Worm (Caenorhabditis elegans) whole organism, L2 larva: ENCODE measurements around the gene F39G3.5.
A peak's percentile ranks its signal among the peaks of the same experiment; 100 is the strongest.

Experiments used
- C34F6.9 ChIP-seq: fragments of 150-350 bp; optimal IDR thresholded peaks from 2 replicates; lab custom pipeline; 2014; ENCODE audit warnings: missing biosample characterization, missing genetic modification characterization
- F13H6.1 ChIP-seq: sonication (generic microtip); optimal IDR thresholded peaks from 2 replicates; lab custom pipeline; 2016; ENCODE audit warnings: missing genetic modification characterization, missing compliant biosample characterization
- R02D3.7 ChIP-seq: fragments of 150-350 bp; optimal IDR thresholded peaks from 2 replicates; lab custom pipeline; 2014; ENCODE audit warnings: missing biosample characterization, missing genetic modification characterization
- Y55F3AM.14 ChIP-seq: fragments of 200-800 bp; sonication (Bioruptor generic); optimal IDR thresholded peaks from 2 replicates; lab custom pipeline; 2018; ENCODE audit warnings: mild to moderate bottlenecking, missing genetic modification characterization, missing compliant biosample characterization
- ZK546.5 ChIP-seq: sonication (generic microtip); optimal IDR thresholded peaks from 2 replicates; lab custom pipeline; 2017; ENCODE audit warnings: missing biosample characterization, missing genetic modification characterization
- alr-1 ChIP-seq: fragments of 150-350 bp; optimal IDR thresholded peaks from 2 replicates; lab custom pipeline; 2014; ENCODE audit warnings: missing biosample characterization, missing genetic modification characterization
- crh-2 ChIP-seq: sonication (generic microtip); optimal IDR thresholded peaks from 2 replicates; lab custom pipeline; 2017; ENCODE audit warnings: missing biosample characterization, missing genetic modification characterization
- dmd-4 ChIP-seq: sonication (generic microtip); optimal IDR thresholded peaks from 2 replicates; lab custom pipeline; 2017; ENCODE audit warnings: missing biosample characterization, missing genetic modification characterization
- egl-27 ChIP-seq: sonication (generic microtip); optimal IDR thresholded peaks from 3 replicates; lab custom pipeline; 2017; ENCODE audit warnings: missing biosample characterization, missing genetic modification reagents, missing genetic modification characterization
- elt-3 ChIP-seq: sonication (generic microtip); optimal IDR thresholded peaks from 2 replicates; lab custom pipeline; 2017; ENCODE audit warnings: missing biosample characterization, missing genetic modification characterization
- fos-1 ChIP-seq: fragments of 150-350 bp; optimal IDR thresholded peaks from 2 replicates; lab custom pipeline; 2014; ENCODE audit warnings: missing biosample characterization, missing genetic modification characterization
- gmeb-1 ChIP-seq: fragments of 150-350 bp; optimal IDR thresholded peaks from 2 replicates; lab custom pipeline; 2014; ENCODE audit warnings: missing biosample characterization, missing genetic modification characterization
- lin-13 ChIP-seq: fragments of 150-350 bp; optimal IDR thresholded peaks from 2 replicates; lab custom pipeline; 2014; ENCODE audit warnings: missing biosample characterization, missing genetic modification reagents, missing genetic modification characterization
- lsy-2 ChIP-seq, 2 experiments: fragments of 150-350 bp in 1 of 2; sonication (generic microtip) in 1 of 2; optimal IDR thresholded peaks; 2 replicates each; lab custom pipeline; 2014 to 2017; ENCODE audit warnings: missing biosample characterization in 2 of 2, missing genetic modification characterization in 2 of 2
- mbf-1 ChIP-seq: sonication (generic microtip); optimal IDR thresholded peaks from 2 replicates; lab custom pipeline; 2017; ENCODE audit warnings: missing biosample characterization, missing genetic modification characterization
- nhr-10 ChIP-seq: sonication (generic microtip); optimal IDR thresholded peaks from 2 replicates; lab custom pipeline; 2017; ENCODE audit warnings: missing biosample characterization, missing genetic modification characterization
- nhr-11 ChIP-seq: fragments of 150-350 bp; optimal IDR thresholded peaks from 2 replicates; lab custom pipeline; 2014; ENCODE audit warnings: missing biosample characterization, missing genetic modification characterization
- nhr-21 ChIP-seq: fragments of 150-350 bp; optimal IDR thresholded peaks from 2 replicates; lab custom pipeline; 2014; ENCODE audit warnings: missing biosample characterization, missing genetic modification characterization
- nhr-23 ChIP-seq: fragments of 150-350 bp; optimal IDR thresholded peaks from 2 replicates; lab custom pipeline; 2014; ENCODE audit warnings: missing biosample characterization, missing genetic modification reagents, missing genetic modification characterization
- nhr-237 ChIP-seq: fragments of 150-350 bp; optimal IDR thresholded peaks from 2 replicates; lab custom pipeline; 2014; ENCODE audit warnings: missing biosample characterization, missing genetic modification characterization
- nhr-6 ChIP-seq: fragments of 150-350 bp; optimal IDR thresholded peaks from 2 replicates; lab custom pipeline; 2014; ENCODE audit warnings: missing biosample characterization, missing genetic modification characterization
- nhr-77 ChIP-seq: fragments of 150-350 bp; optimal IDR thresholded peaks from 2 replicates; lab custom pipeline; 2014; ENCODE audit warnings: missing biosample characterization, missing genetic modification characterization
- sem-4 ChIP-seq: fragments of 150-350 bp; optimal IDR thresholded peaks from 2 replicates; lab custom pipeline; 2014; ENCODE audit warnings: missing biosample characterization, missing genetic modification reagents, missing genetic modification characterization
- skn-1 ChIP-seq: sonication (generic microtip); optimal IDR thresholded peaks from 2 replicates; lab custom pipeline; 2017; ENCODE audit warnings: missing biosample characterization, missing genetic modification characterization
- sma-3 ChIP-seq: sonication (generic microtip); optimal IDR thresholded peaks from 2 replicates; lab custom pipeline; 2016; ENCODE audit warnings: missing genetic modification reagents, missing genetic modification characterization, missing compliant biosample characterization
- sma-9 ChIP-seq, 2 experiments: fragments of 150-350 bp in 1 of 2; sonication (generic microtip) in 1 of 2; optimal IDR thresholded peaks; 2 replicates each; lab custom pipeline; 2014 to 2016; ENCODE audit warnings: missing genetic modification characterization in 2 of 2, mild to moderate bottlenecking in 1 of 2, missing biosample characterization in 1 of 2, missing compliant biosample characterization in 1 of 2, missing genetic modification reagents in 1 of 2, moderate library complexity in 1 of 2
- snpc-4 ChIP-seq: fragments of 150-350 bp; optimal IDR thresholded peaks from 2 replicates; lab custom pipeline; 2014; ENCODE audit warnings: missing biosample characterization, missing genetic modification characterization
- unc-55 ChIP-seq: fragments of 150-350 bp; sonication (generic microtip); optimal IDR thresholded peaks from 3 replicates; lab custom pipeline; 2014; ENCODE audit warnings: missing biosample characterization, missing genetic modification reagents, missing genetic modification characterization
- ztf-1 ChIP-seq: fragments of 200-800 bp; sonication (Bioruptor generic); conservative IDR thresholded peaks from 2 replicates; pipeline ENCODE4 v1.3.6; 2022; ENCODE audit warnings: missing genetic modification characterization, missing compliant biosample characterization
- ztf-11 ChIP-seq: sonication (generic microtip); optimal IDR thresholded peaks from 2 replicates; lab custom pipeline; 2017; ENCODE audit warnings: missing biosample characterization, missing genetic modification characterization
- ztf-4 ChIP-seq: fragments of 150-350 bp; optimal IDR thresholded peaks from 2 replicates; lab custom pipeline; 2014; ENCODE audit warnings: missing biosample characterization, missing genetic modification characterization

Gene F39G3.5

ce11 chrV:4707646-4708045, 14.8 kb upstream of the F39G3.5 start:
- TF ChIP-seq sem-4 (tag; lab: Kevin White, UChicago) (no peak), sma-9 (GFP tag; optimal IDR thresholded peaks at IDR 0.05; lab: Kevin White, UChicago) (no peak), sma-9 (tag; optimal IDR thresholded peaks at IDR 0.05; lab: Kevin White, UChicago) (no peak), nhr-23 (tag; lab: Kevin White, UChicago) (no peak), nhr-77 (tag; lab: Kevin White, UChicago) (no peak), gmeb-1 (no peak), mbf-1 (tag; lab: Kevin White, UChicago) (no peak), unc-55 (GFP tag; lab: Kevin White, UChicago) (no peak), elt-3 (no peak), ztf-1 (GFP tag; lab: Robert Waterston, UW) (no peak), crh-2 (no peak), F13H6.1 (tag; lab: Kevin White, UChicago) (no peak), lin-13 (GFP tag; lab: Kevin White, UChicago) (no peak), nhr-10 (tag; lab: Kevin White, UChicago) (no peak)
- TF ChIP-seq, all 48 proteins: peak for 0

ce11 chrV:4710464-4710863, 11.9 kb upstream of the F39G3.5 start, which contains the start of gene oac-24:
oac-24 (plus strand) TSS chrV:4710764.
- TF ChIP-seq R02D3.7 (no peak), unc-55 (GFP tag; lab: Kevin White, UChicago) (no peak), ZK546.5 (tag; lab: Kevin White, UChicago) (no peak), ztf-11 (tag; lab: Kevin White, UChicago) (no peak), skn-1 (tag; lab: Kevin White, UChicago) (no peak), egl-27 (no peak), gmeb-1 (no peak), nhr-6 (no peak), sma-9 (GFP tag; optimal IDR thresholded peaks at IDR 0.05; lab: Kevin White, UChicago) (no peak), sma-9 (tag; optimal IDR thresholded peaks at IDR 0.05; lab: Kevin White, UChicago) (no peak), ztf-4 (tag; lab: Kevin White, UChicago) (no peak)
- TF ChIP-seq, all 48 proteins: peak for 0

- TF ChIP-seq C34F6.9 (tag; lab: Kevin White, UChicago) (no peak), nhr-11 (no peak), nhr-10 (tag; lab: Kevin White, UChicago) (no peak), gmeb-1 (peak; percentile 6), crh-2 (peak; percentile 66), sem-4 (tag; lab: Kevin White, UChicago) (no peak), fos-1 (tag; lab: Kevin White, UChicago) (peak; percentile 41)
These were observed 2.4 kb upstream of the F39G3.5 start, which contains the start of gene prx-6 for ce11 chrV:4719965-4720364. prx-6 (minus strand) TSS chrV:4720093.

ce11 chrV:4720884-4721464, 1.4 kb upstream of the F39G3.5 start:
- no peak for TF ChIP-seq ztf-11 (tag; lab: Kevin White, UChicago)
- TF ChIP-seq crh-2, result peak; percentile 50
- TF ChIP-seq F13H6.1 (tag; lab: Kevin White, UChicago), result no peak
- no peak for TF ChIP-seq nhr-11
- peak; percentile 12 for TF ChIP-seq gmeb-1
- TF ChIP-seq lin-13 (GFP tag; lab: Kevin White, UChicago), result no peak
- peak; percentile 5 for TF ChIP-seq sma-9 (GFP tag; optimal IDR thresholded peaks at IDR 0.05; lab: Kevin White, UChicago)
- TF ChIP-seq sma-9 (tag; optimal IDR thresholded peaks at IDR 0.05; lab: Kevin White, UChicago), result no peak
- peak; percentile 91 for TF ChIP-seq fos-1 (tag; lab: Kevin White, UChicago)
- no peak for TF ChIP-seq ztf-4 (tag; lab: Kevin White, UChicago)

ce11 chrV:4724453-4724852, 2.0 kb downstream of the F39G3.5 start, which contains the start of gene F39G3.4:
F39G3.4 (plus strand) TSS chrV:4724753.
- TF ChIP-seq egl-27 (no peak), nhr-6 (no peak), lsy-2 (tag; optimal IDR thresholded peaks at IDR 0.05; lab: Kevin White, UChicago) (no peak), nhr-21 (no peak), sem-4 (tag; lab: Kevin White, UChicago) (no peak), nhr-77 (tag; lab: Kevin White, UChicago) (no peak), snpc-4 (tag; lab: Kevin White, UChicago) (no peak), alr-1 (no peak), sma-3 (GFP tag; lab: Kevin White, UChicago) (no peak), Y55F3AM.14 (GFP tag; lab: Kevin White, UChicago) (no peak), lin-13 (GFP tag; lab: Kevin White, UChicago) (no peak), nhr-237 (tag; lab: Kevin White, UChicago) (no peak), dmd-4 (tag; lab: Kevin White, UChicago) (no peak), nhr-23 (tag; lab: Kevin White, UChicago) (no peak)
